Worm (Caenorhabditis elegans) whole organism, L4 larva: ENCODE measurements around the gene dolk-1.

Experiments
- F26F4.8 ChIP-seq: fragments of 200-800 bp; sonication (Bioruptor generic); conservative IDR thresholded peaks from 2 replicates; pipeline ENCODE4 v1.3.6; 2022; ENCODE audit warnings: missing genetic modification characterization, missing compliant biosample characterization
- R02D3.7 ChIP-seq: fragments of 150-350 bp; sonication (generic microtip); optimal IDR thresholded peaks from 3 replicates; lab custom pipeline; 2014; ENCODE audit warnings: missing biosample characterization, missing genetic modification characterization
- T26A8.4 ChIP-seq: fragments of 200-800 bp; sonication (Bioruptor generic); IDR thresholded peaks from 2 replicates; pipeline ENCODE4 v1.3.6; 2022; ENCODE audit warnings: missing genetic modification characterization, missing compliant biosample characterization
- Y75B8A.6 ChIP-seq: fragments of 200-800 bp; sonication (Bioruptor generic); IDR thresholded peaks from 2 replicates; pipeline ENCODE4 v1.3.6; 2022; ENCODE audit warnings: missing genetic modification reagents, missing genetic modification characterization, missing compliant biosample characterization
- ZK337.2 ChIP-seq: fragments of 200-800 bp; sonication (Bioruptor generic); IDR thresholded peaks from 2 replicates; pipeline ENCODE4 v1.3.6; 2022; ENCODE audit warnings: missing genetic modification reagents, missing genetic modification characterization, missing compliant biosample characterization
- ZK546.5 ChIP-seq, 2 experiments: sonication (generic microtip); optimal IDR thresholded peaks; 2 replicates each; lab custom pipeline; 2017; ENCODE audit warnings: missing biosample characterization in 2 of 2, missing genetic modification characterization in 2 of 2
- aha-1 ChIP-seq: fragments of 150-350 bp; peaks from one replicate; lab custom pipeline; 2014; ENCODE audit warnings: missing biosample characterization, missing genetic modification characterization
- aly-2 ChIP-seq: sonication (generic microtip); optimal IDR thresholded peaks from 2 replicates; lab custom pipeline; 2018; ENCODE audit warnings: missing biosample characterization, missing genetic modification characterization
- attf-4 ChIP-seq: sonication (generic microtip); optimal IDR thresholded peaks from 3 replicates; lab custom pipeline; 2017; ENCODE audit warnings: missing biosample characterization, missing genetic modification characterization
- ceh-20 ChIP-seq: fragments of 200-800 bp; sonication (Bioruptor generic); IDR thresholded peaks from 2 replicates; pipeline ENCODE4 v1.3.6; 2022; ENCODE audit warnings: missing genetic modification reagents, missing genetic modification characterization, missing compliant biosample characterization
- ceh-28 ChIP-seq: fragments of 150-350 bp; optimal IDR thresholded peaks from 2 replicates; lab custom pipeline; 2014; ENCODE audit warnings: missing biosample characterization, missing genetic modification reagents, missing genetic modification characterization
- ceh-44 ChIP-seq: fragments of 200-800 bp; sonication (Bioruptor generic); IDR thresholded peaks from 2 replicates; pipeline ENCODE4 v1.3.6; 2022; ENCODE audit warnings: missing genetic modification reagents, missing genetic modification characterization, missing compliant biosample characterization
- ctbp-1 ChIP-seq: fragments of 200-800 bp; sonication (Bioruptor generic); IDR thresholded peaks from 2 replicates; pipeline ENCODE4 v1.3.6; 2022; ENCODE audit warnings: missing genetic modification reagents, missing genetic modification characterization, missing compliant biosample characterization
- daf-16 ChIP-seq, 3 experiments: sonication (generic microtip); optimal IDR thresholded peaks; 2 replicates each; lab custom pipeline; 2016 to 2017; ENCODE audit warnings: missing genetic modification characterization in 3 of 3, missing genetic modification reagents in 3 of 3, mild to moderate bottlenecking in 2 of 3, missing compliant biosample characterization in 2 of 3, missing biosample characterization in 1 of 3, moderate library complexity in 1 of 3
- dmd-6 ChIP-seq: fragments of 200-800 bp; sonication (Bioruptor generic); IDR thresholded peaks from 2 replicates; pipeline ENCODE4 v1.3.6; 2022; ENCODE audit warnings: missing genetic modification reagents, missing genetic modification characterization, missing compliant biosample characterization
- dve-1 ChIP-seq: sonication (generic microtip); optimal IDR thresholded peaks from 2 replicates; lab custom pipeline; 2017; ENCODE audit warnings: antibody characterized with exemption, mild to moderate bottlenecking, missing genetic modification characterization, missing compliant biosample characterization; ENCODE audit not compliant: insufficient read depth
- hif-1 ChIP-seq, 2 experiments: sonication (generic microtip); optimal IDR thresholded peaks; 2 replicates each; lab custom pipeline; 2016 to 2017; ENCODE audit warnings: missing compliant biosample characterization in 2 of 2, missing genetic modification characterization in 2 of 2, missing genetic modification reagents in 2 of 2, missing genotype in 2 of 2, mild to moderate bottlenecking in 1 of 2
- hlh-11 ChIP-seq: fragments of 200-800 bp; sonication (Bioruptor generic); optimal IDR thresholded peaks from 2 replicates; lab custom pipeline; 2018; ENCODE audit warnings: mild to moderate bottlenecking, missing genetic modification characterization, missing compliant biosample characterization
- jun-1 ChIP-seq: fragments of 150-350 bp; optimal IDR thresholded peaks from 2 replicates; lab custom pipeline; 2014; ENCODE audit warnings: missing biosample characterization, missing genetic modification reagents, missing genetic modification characterization
- lin-13 ChIP-seq: fragments of 150-350 bp; optimal IDR thresholded peaks from 2 replicates; lab custom pipeline; 2014; ENCODE audit warnings: missing biosample characterization, missing genetic modification reagents, missing genetic modification characterization
- lin-38 ChIP-seq: fragments of 200-800 bp; sonication (Bioruptor generic); IDR thresholded peaks from 2 replicates; pipeline ENCODE4 v1.3.6; 2022; ENCODE audit warnings: missing genetic modification reagents, missing genetic modification characterization, missing compliant biosample characterization
- madf-5 ChIP-seq, 2 experiments: fragments of 200-800 bp; sonication (Bioruptor generic); IDR thresholded peaks; 2 replicates each; pipeline ENCODE4 v1.3.6; 2022; ENCODE audit warnings: missing compliant biosample characterization in 2 of 2, missing genetic modification characterization in 2 of 2
- mdl-1 ChIP-seq, 2 experiments: fragments of 150-350 bp in 1 of 2; sonication (generic microtip) in 1 of 2; optimal IDR thresholded peaks; 2 replicates each; lab custom pipeline; 2014 to 2017; ENCODE audit warnings: missing biosample characterization in 2 of 2, missing genetic modification characterization in 2 of 2
- mdt-29 ChIP-seq: fragments of 200-800 bp; sonication (Bioruptor generic); IDR thresholded peaks from 2 replicates; pipeline ENCODE4 v1.3.6; 2022; ENCODE audit warnings: missing genetic modification reagents, missing genetic modification characterization, missing compliant biosample characterization
- mes-2 ChIP-seq: sonication (generic microtip); optimal IDR thresholded peaks from 2 replicates; lab custom pipeline; 2016; ENCODE audit warnings: missing genotype, mild to moderate bottlenecking, missing genetic modification characterization, missing compliant biosample characterization; ENCODE audit not compliant: poor library complexity, severe bottlenecking
- mxl-2 ChIP-seq: fragments of 200-800 bp; sonication (Bioruptor generic); conservative IDR thresholded peaks from 2 replicates; pipeline ENCODE4 v1.3.6; 2022; ENCODE audit warnings: missing genetic modification reagents, missing genetic modification characterization, missing compliant biosample characterization
- nhr-102 ChIP-seq: sonication (generic microtip); optimal IDR thresholded peaks from 2 replicates; lab custom pipeline; 2016; ENCODE audit warnings: mild to moderate bottlenecking, missing genetic modification characterization, moderate library complexity, missing compliant biosample characterization
- nhr-11 ChIP-seq: fragments of 150-350 bp; optimal IDR thresholded peaks from 2 replicates; lab custom pipeline; 2014; ENCODE audit warnings: missing biosample characterization, missing genetic modification characterization
- nhr-42 ChIP-seq: fragments of 200-800 bp; sonication (Bioruptor generic); IDR thresholded peaks from 2 replicates; pipeline ENCODE4 v1.3.6; 2022; ENCODE audit warnings: missing genetic modification characterization, missing compliant biosample characterization
- nhr-6 ChIP-seq: fragments of 150-350 bp; optimal IDR thresholded peaks from 2 replicates; lab custom pipeline; 2014; ENCODE audit warnings: missing biosample characterization, missing genetic modification characterization
- nhr-76 ChIP-seq: fragments of 150-350 bp; optimal IDR thresholded peaks from 2 replicates; lab custom pipeline; 2014; ENCODE audit warnings: missing biosample characterization, missing genetic modification characterization
- nhr-77 ChIP-seq: fragments of 150-350 bp; optimal IDR thresholded peaks from 2 replicates; lab custom pipeline; 2014; ENCODE audit warnings: missing biosample characterization, missing genetic modification characterization
- php-3 ChIP-seq: fragments of 200-800 bp; sonication (Bioruptor generic); IDR thresholded peaks from 2 replicates; pipeline ENCODE4 v1.3.6; 2022; ENCODE audit warnings: missing genetic modification reagents, missing genetic modification characterization, missing compliant biosample characterization
- pqm-1 ChIP-seq: sonication (generic microtip); optimal IDR thresholded peaks from 2 replicates; lab custom pipeline; 2017; ENCODE audit warnings: missing biosample characterization, missing genetic modification characterization
- saeg-2 ChIP-seq: fragments of 200-800 bp; sonication (Bioruptor generic); IDR thresholded peaks from 2 replicates; pipeline ENCODE4 v1.3.6; 2022; ENCODE audit warnings: missing genetic modification reagents, missing genetic modification characterization, missing compliant biosample characterization
- sdz-12 ChIP-seq: fragments of 200-800 bp; sonication (Bioruptor generic); optimal IDR thresholded peaks from 2 replicates; lab custom pipeline; 2018; ENCODE audit warnings: mild to moderate bottlenecking, missing genetic modification characterization, missing compliant biosample characterization
- skn-1 ChIP-seq: fragments of 150-350 bp; optimal IDR thresholded peaks from 2 replicates; lab custom pipeline; 2014; ENCODE audit warnings: missing biosample characterization, missing genetic modification characterization
- snpc-1.2 ChIP-seq: fragments of 200-800 bp; sonication (Bioruptor generic); IDR thresholded peaks from 2 replicates; pipeline ENCODE4 v1.3.6; 2022; ENCODE audit warnings: missing genetic modification reagents, missing genetic modification characterization, missing compliant biosample characterization
- snpc-4 ChIP-seq: fragments of 150-350 bp; optimal IDR thresholded peaks from 2 replicates; lab custom pipeline; 2014; ENCODE audit warnings: missing biosample characterization, missing genetic modification characterization
- spr-3 ChIP-seq: fragments of 200-800 bp; sonication (Bioruptor generic); optimal IDR thresholded peaks from 2 replicates; lab custom pipeline; 2018; ENCODE audit warnings: mild to moderate bottlenecking, missing genetic modification characterization, missing compliant biosample characterization
- tra-1 ChIP-seq: fragments of 200-800 bp; sonication (Bioruptor generic); IDR thresholded peaks from 2 replicates; pipeline ENCODE4 v1.3.6; 2022; ENCODE audit warnings: missing genetic modification reagents, missing genetic modification characterization, missing compliant biosample characterization
- unc-130 ChIP-seq: sonication (generic microtip); optimal IDR thresholded peaks from 2 replicates; lab custom pipeline; 2016; ENCODE audit warnings: missing genetic modification reagents, missing genetic modification characterization, missing compliant biosample characterization
- zfp-2 ChIP-seq: sonication (generic microtip); optimal IDR thresholded peaks from 2 replicates; lab custom pipeline; 2016; ENCODE audit warnings: mild to moderate bottlenecking, missing genetic modification characterization, missing compliant biosample characterization
- zip-2 ChIP-seq: fragments of 150-350 bp; optimal IDR thresholded peaks from 2 replicates; lab custom pipeline; 2014; ENCODE audit warnings: missing biosample characterization, missing genetic modification characterization
- ztf-7 ChIP-seq: fragments of 150-350 bp; optimal IDR thresholded peaks from 2 replicates; lab custom pipeline; 2014; ENCODE audit warnings: missing biosample characterization, missing genetic modification characterization

Gene dolk-1

DNA sequence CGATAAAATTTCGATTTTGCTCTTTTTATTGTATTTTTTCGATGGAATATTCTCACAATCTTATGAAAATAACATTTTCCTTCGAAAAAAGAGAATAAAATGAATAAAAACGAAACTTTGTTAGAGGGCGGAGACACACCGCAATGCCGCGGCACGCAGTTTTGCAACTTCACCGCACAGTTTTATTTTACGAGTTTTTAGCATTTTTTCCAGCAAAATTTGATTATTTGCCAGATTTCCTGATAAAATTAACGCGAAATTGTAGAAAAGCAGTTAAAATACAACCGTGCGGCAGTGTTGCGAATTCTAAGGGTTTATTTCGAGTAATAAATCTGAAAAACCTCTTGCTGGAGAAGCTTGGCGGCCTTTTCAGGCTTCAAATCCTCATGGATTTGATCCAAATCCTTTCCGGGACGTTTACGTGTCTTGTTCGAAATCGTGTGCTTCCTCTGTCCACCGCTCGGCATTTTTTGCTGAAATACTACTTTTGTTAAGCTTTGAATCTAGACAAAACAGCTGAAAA, 15.1 kb downstream of the dolk-1 start, which contains the start of gene znf-593 (continued):
- TF ChIP-seq ceh-44, result no peak
- no peak for TF ChIP-seq unc-130 (GFP tag; lab: Kevin White, UChicago)
- TF ChIP-seq saeg-2, result no peak
- TF ChIP-seq aly-2 (tag; lab: Kevin White, UChicago), result no peak
- TF ChIP-seq T26A8.4 (GFP tag; lab: Robert Waterston, UW), result peak; percentile 56
- TF ChIP-seq nhr-102 (tag; lab: Kevin White, UChicago), result no peak
- peak; percentile 5 for TF ChIP-seq hlh-11 (tag; lab: Kevin White, UChicago)
- TF ChIP-seq tra-1, result no peak
- TF ChIP-seq ceh-20 (GFP tag; lab: Robert Waterston, UW), result no peak
- TF ChIP-seq nhr-42 (GFP tag; lab: Robert Waterston, UW), result no peak
- TF ChIP-seq ceh-28, result no peak
- TF ChIP-seq jun-1 (tag; lab: Kevin White, UChicago), result no peak
- TF ChIP-seq dve-1, result peak; percentile 47
- TF ChIP-seq spr-3 (GFP tag; lab: Kevin White, UChicago), result no peak
- TF ChIP-seq mdl-1 (tag; optimal IDR thresholded peaks at IDR 0.05; lab: Kevin White, UChicago), result no peak
- TF ChIP-seq lin-38 (GFP tag; lab: Robert Waterston, UW), result peak; percentile 19; the same call in 1 of the 2 replicates
- no peak for TF ChIP-seq lin-13 (GFP tag; lab: Kevin White, UChicago)
- TF ChIP-seq php-3, result peak; percentile 49; the same call in 1 of the 2 replicates
- no peak for TF ChIP-seq ctbp-1 (GFP tag; lab: Robert Waterston, UW)
- TF ChIP-seq nhr-76, result no peak
- no peak for TF ChIP-seq dmd-6 (GFP tag; lab: Robert Waterston, UW)
- TF ChIP-seq zfp-2 (tag; lab: Kevin White, UChicago), result no peak
- no peak for TF ChIP-seq pqm-1 (tag; lab: Kevin White, UChicago)
- TF ChIP-seq mdt-29 (GFP tag; lab: Robert Waterston, UW), result no peak
- no peak for TF ChIP-seq nhr-6
- TF ChIP-seq nhr-77 (tag; lab: Kevin White, UChicago), result no peak
- no peak for TF ChIP-seq ZK337.2
- TF ChIP-seq snpc-4 (tag; lab: Kevin White, UChicago), result no peak
- no peak for TF ChIP-seq madf-5 (GFP tag; IDR thresholded peaks at IDR 0.05; lab: Robert Waterston, UW)
- no peak for TF ChIP-seq attf-4 (tag; lab: Kevin White, UChicago)
- TF ChIP-seq snpc-1.2, result no peak
- TF ChIP-seq daf-16 (GFP tag; optimal IDR thresholded peaks at IDR 0.05; lab: Kevin White, UChicago), result no peak
- peak; percentile 11 for TF ChIP-seq daf-16 (tag; optimal IDR thresholded peaks at IDR 0.05; lab: Kevin White, UChicago)
- TF ChIP-seq skn-1, result no peak
- TF ChIP-seq Y75B8A.6 (GFP tag; lab: Robert Waterston, UW), result no peak
- no peak for TF ChIP-seq sdz-12 (GFP tag; lab: Kevin White, UChicago)
- TF ChIP-seq R02D3.7 (tag; lab: Kevin White, UChicago), result no peak
- TF ChIP-seq hif-1 (tag; optimal IDR thresholded peaks at IDR 0.05; lab: Kevin White, UChicago), result no peak
- no peak for TF ChIP-seq mxl-2
- no peak for TF ChIP-seq nhr-11
- TF ChIP-seq ZK546.5 (tag; optimal IDR thresholded peaks at IDR 0.05; lab: Kevin White, UChicago), result no peak
- TF ChIP-seq ztf-7 (tag; lab: Kevin White, UChicago), result no peak
- TF ChIP-seq F26F4.8 (GFP tag; lab: Robert Waterston, UW), result no peak

DNA sequence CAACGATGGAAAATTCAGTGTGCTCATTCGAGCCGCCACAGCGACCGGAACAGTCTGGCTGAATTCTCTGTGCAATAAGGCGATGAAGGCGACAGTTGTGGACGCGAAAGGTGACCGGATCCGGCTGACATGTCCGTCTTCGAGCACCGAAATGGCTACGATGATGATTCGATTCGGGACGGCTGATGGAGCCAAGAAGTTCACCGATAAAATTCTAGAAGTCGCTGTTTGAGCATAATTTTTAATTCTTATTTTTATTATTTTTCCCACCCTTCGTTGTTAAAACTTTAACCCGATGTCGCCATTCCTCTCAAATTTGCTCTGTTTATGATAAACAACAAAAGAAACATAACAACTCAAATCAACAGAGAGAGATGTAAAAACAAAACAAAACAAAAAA, 15.9 kb downstream of the dolk-1 start:
- TF ChIP-seq zip-2 (tag; lab: Kevin White, UChicago), result no peak
- peak; percentile 9 for TF ChIP-seq aha-1 (tag; lab: Kevin White, UChicago)
- TF ChIP-seq mes-2 (tag; lab: Kevin White, UChicago), result peak; percentile 45
- 0 out of 2 replicates have a peak, but pooled peaks have one; percentile 25 for TF ChIP-seq lin-38 (GFP tag; lab: Robert Waterston, UW)
- TF ChIP-seq, all 104 proteins: peak for 3
